Worm (Caenorhabditis elegans) whole organism, L1 larva: ENCODE results near the gene cdc-48.1.

Source experiments
- C16A3.4 ChIP-seq: fragments of 150-350 bp; optimal IDR thresholded peaks from 2 replicates; lab custom pipeline; 2014; ENCODE audit warnings: missing biosample characterization, missing genetic modification characterization
- F16B12.6 ChIP-seq: fragments of 150-350 bp; optimal IDR thresholded peaks from 2 replicates; lab custom pipeline; 2014; ENCODE audit warnings: missing biosample characterization, missing genetic modification characterization
- Y116A8C.19 ChIP-seq: sonication (generic microtip); optimal IDR thresholded peaks from 2 replicates; lab custom pipeline; 2016; ENCODE audit warnings: missing compliant biosample characterization, missing genetic modification characterization, borderline replicate concordance
- alr-1 ChIP-seq: fragments of 200-800 bp; sonication (Bioruptor generic); optimal IDR thresholded peaks from 2 replicates; lab custom pipeline; 2018; ENCODE audit warnings: borderline replicate concordance, mild to moderate bottlenecking, missing genetic modification characterization, missing compliant biosample characterization
- aly-2 ChIP-seq: fragments of 150-350 bp; optimal IDR thresholded peaks from 2 replicates; lab custom pipeline; 2014; ENCODE audit warnings: missing biosample characterization, missing genetic modification characterization
- ama-1 ChIP-seq: fragments of 150-350 bp; optimal IDR thresholded peaks from 2 replicates; lab custom pipeline; 2014
- blmp-1 ChIP-seq: fragments of 150-350 bp; optimal IDR thresholded peaks from 2 replicates; lab custom pipeline; 2014; ENCODE audit warnings: missing biosample characterization, missing genetic modification characterization
- ceh-63 ChIP-seq: fragments of 200-800 bp; sonication (Bioruptor generic); optimal IDR thresholded peaks from 2 replicates; lab custom pipeline; 2018; ENCODE audit warnings: mild to moderate bottlenecking, missing genetic modification characterization, missing compliant biosample characterization
- ceh-8 ChIP-seq: fragments of 200-800 bp; sonication (Bioruptor generic); optimal IDR thresholded peaks from 2 replicates; lab custom pipeline; 2018; ENCODE audit warnings: mild to moderate bottlenecking, missing genetic modification characterization, moderate library complexity, missing compliant biosample characterization
- ceh-90 ChIP-seq: sonication (generic microtip); optimal IDR thresholded peaks from 2 replicates; lab custom pipeline; 2016; ENCODE audit warnings: missing genetic modification characterization, missing compliant biosample characterization
- dsc-1 ChIP-seq: sonication (generic microtip); optimal IDR thresholded peaks from 2 replicates; lab custom pipeline; 2016; ENCODE audit warnings: mild to moderate bottlenecking, missing genetic modification characterization, missing compliant biosample characterization
- efl-1 ChIP-seq, 4 experiments: fragments of 150-350 bp; optimal IDR thresholded peaks in 3 of 4; peaks in 1 of 4; 1 replicate in 1 of 4; 2 replicates in 3 of 4; lab custom pipeline; 2014; ENCODE audit warnings: missing biosample characterization in 2 of 4, missing genetic modification characterization in 2 of 4, missing genetic modification reagents in 2 of 4
- egl-13 ChIP-seq: sonication (generic microtip); optimal IDR thresholded peaks from 2 replicates; lab custom pipeline; 2016; ENCODE audit warnings: missing genotype, missing genetic modification reagents, missing genetic modification characterization, missing compliant biosample characterization
- elt-2 ChIP-seq: sonication (generic microtip); optimal IDR thresholded peaks from 2 replicates; lab custom pipeline; 2016; ENCODE audit warnings: missing genetic modification characterization, mild to moderate bottlenecking, inconsistent platforms, missing compliant biosample characterization, missing genetic modification reagents
- ets-5 ChIP-seq: fragments of 200-800 bp; sonication (Bioruptor generic); IDR thresholded peaks from 2 replicates; pipeline ENCODE4 v1.3.6; 2022; ENCODE audit warnings: missing genetic modification characterization, missing compliant biosample characterization
- fkh-10 ChIP-seq: sonication (generic microtip); optimal IDR thresholded peaks from 2 replicates; lab custom pipeline; 2017; ENCODE audit warnings: missing biosample characterization, missing genetic modification reagents, missing genetic modification characterization
- fkh-8 ChIP-seq: sonication (generic microtip); optimal IDR thresholded peaks from 2 replicates; lab custom pipeline; 2016; ENCODE audit warnings: mild to moderate bottlenecking, missing genetic modification characterization, missing compliant biosample characterization
- grh-1 ChIP-seq: fragments of 200-800 bp; sonication (Bioruptor generic); IDR thresholded peaks from 2 replicates; pipeline ENCODE4 v1.3.6; 2022; ENCODE audit warnings: missing genetic modification reagents, missing genetic modification characterization, missing compliant biosample characterization
- hlh-4 ChIP-seq: sonication (generic microtip); optimal IDR thresholded peaks from 2 replicates; lab custom pipeline; 2016; ENCODE audit warnings: mild to moderate bottlenecking, missing genetic modification characterization, missing compliant biosample characterization
- isw-1 ChIP-seq: fragments of 200-800 bp; sonication (Bioruptor generic); IDR thresholded peaks from 2 replicates; pipeline ENCODE4 v1.3.6; 2022; ENCODE audit warnings: missing genetic modification characterization, missing compliant biosample characterization
- jun-1 ChIP-seq: fragments of 150-350 bp; optimal IDR thresholded peaks from 2 replicates; lab custom pipeline; 2014; ENCODE audit warnings: missing biosample characterization, missing genetic modification reagents, missing genetic modification characterization
- lin-13 ChIP-seq: fragments of 150-350 bp; optimal IDR thresholded peaks from 2 replicates; lab custom pipeline; 2014; ENCODE audit warnings: missing biosample characterization, missing genetic modification reagents, missing genetic modification characterization
- lin-15B ChIP-seq: fragments of 150-350 bp; sonication (generic microtip); optimal IDR thresholded peaks from 3 replicates; lab custom pipeline; 2014; ENCODE audit warnings: missing biosample characterization, missing genetic modification characterization
- lin-39 ChIP-seq: fragments of 150-350 bp; optimal IDR thresholded peaks from 2 replicates; lab custom pipeline; 2014; ENCODE audit warnings: missing biosample characterization, missing genetic modification reagents, missing genetic modification characterization
- lir-3 ChIP-seq: sonication (generic microtip); optimal IDR thresholded peaks from 2 replicates; lab custom pipeline; 2016; ENCODE audit warnings: mild to moderate bottlenecking, missing genetic modification characterization, moderate library complexity, missing compliant biosample characterization; ENCODE audit not compliant: poor library complexity
- mef-2 ChIP-seq: fragments of 150-350 bp; optimal IDR thresholded peaks from 2 replicates; lab custom pipeline; 2014; ENCODE audit warnings: missing biosample characterization, missing genetic modification characterization
- nhr-12 ChIP-seq: sonication (generic microtip); optimal IDR thresholded peaks from 2 replicates; lab custom pipeline; 2017; ENCODE audit warnings: missing biosample characterization, missing genetic modification characterization
- nhr-19 ChIP-seq: fragments of 200-800 bp; sonication (Bioruptor generic); conservative IDR thresholded peaks from 2 replicates; pipeline ENCODE4 v1.3.6; 2022; ENCODE audit warnings: missing genetic modification characterization, missing compliant biosample characterization
- nhr-237 ChIP-seq: fragments of 150-350 bp; optimal IDR thresholded peaks from 2 replicates; lab custom pipeline; 2014; ENCODE audit warnings: missing biosample characterization, missing genetic modification characterization
- nhr-76 ChIP-seq: sonication (generic microtip); optimal IDR thresholded peaks from 2 replicates; lab custom pipeline; 2017; ENCODE audit warnings: missing biosample characterization, missing genetic modification characterization
- nhr-84 ChIP-seq: sonication (generic microtip); optimal IDR thresholded peaks from 2 replicates; lab custom pipeline; 2017; ENCODE audit warnings: missing biosample characterization, missing genetic modification characterization
- nhr-90 ChIP-seq: sonication (generic microtip); optimal IDR thresholded peaks from 2 replicates; lab custom pipeline; 2016; ENCODE audit warnings: mild to moderate bottlenecking, missing genetic modification characterization, missing compliant biosample characterization; ENCODE audit not compliant: poor library complexity
- pax-3 ChIP-seq: fragments of 200-800 bp; sonication (Bioruptor generic); optimal IDR thresholded peaks from 2 replicates; lab custom pipeline; 2018; ENCODE audit warnings: mild to moderate bottlenecking, missing genetic modification characterization, moderate library complexity, missing compliant biosample characterization
- pqm-1 ChIP-seq: sonication (generic microtip); optimal IDR thresholded peaks from 3 replicates; lab custom pipeline; 2017; ENCODE audit warnings: missing biosample characterization, missing genetic modification characterization
- skn-1 ChIP-seq: fragments of 150-350 bp; optimal IDR thresholded peaks from 2 replicates; lab custom pipeline; 2014; ENCODE audit warnings: missing biosample characterization, missing genetic modification characterization
- snpc-4 ChIP-seq: fragments of 150-350 bp; optimal IDR thresholded peaks from 2 replicates; lab custom pipeline; 2014; ENCODE audit warnings: missing biosample characterization, missing genetic modification characterization
- snu-23 ChIP-seq: sonication (generic microtip); optimal IDR thresholded peaks from 2 replicates; lab custom pipeline; 2016; ENCODE audit warnings: missing genetic modification characterization, missing compliant biosample characterization
- sup-37 ChIP-seq: fragments of 200-800 bp; sonication (Bioruptor generic); optimal IDR thresholded peaks from 2 replicates; lab custom pipeline; 2018; ENCODE audit warnings: mild to moderate bottlenecking, missing genetic modification characterization, missing compliant biosample characterization
- swsn-7 ChIP-seq: sonication (generic microtip); optimal IDR thresholded peaks from 2 replicates; lab custom pipeline; 2016; ENCODE audit warnings: missing genetic modification characterization, missing compliant biosample characterization
- tbx-2 ChIP-seq: sonication (generic microtip); optimal IDR thresholded peaks from 2 replicates; lab custom pipeline; 2016; ENCODE audit warnings: missing genetic modification characterization, missing compliant biosample characterization
- unc-130 ChIP-seq: fragments of 150-350 bp; optimal IDR thresholded peaks from 2 replicates; lab custom pipeline; 2017; ENCODE audit warnings: missing biosample characterization, missing genetic modification characterization, inconsistent platforms
- unc-30 ChIP-seq: sonication (generic microtip); optimal IDR thresholded peaks from 2 replicates; lab custom pipeline; 2017; ENCODE audit warnings: missing biosample characterization, missing genetic modification characterization
- unc-62 ChIP-seq: fragments of 150-350 bp; optimal IDR thresholded peaks from 2 replicates; lab custom pipeline; 2014; ENCODE audit warnings: missing biosample characterization, missing genetic modification reagents, missing genetic modification characterization
- unc-86 ChIP-seq: sonication (generic microtip); optimal IDR thresholded peaks from 2 replicates; lab custom pipeline; 2016; ENCODE audit warnings: missing genetic modification characterization, missing compliant biosample characterization
- unc-98 ChIP-seq: fragments of 200-800 bp; sonication (Bioruptor generic); IDR thresholded peaks from 2 replicates; pipeline ENCODE4 v1.3.6; 2022; ENCODE audit warnings: missing genetic modification characterization, missing compliant biosample characterization
- vab-15 ChIP-seq: sonication (generic microtip); optimal IDR thresholded peaks from 2 replicates; lab custom pipeline; 2017; ENCODE audit warnings: missing genotype, mild to moderate bottlenecking, missing genetic modification characterization, missing compliant biosample characterization
- zag-1 ChIP-seq: fragments of 150-350 bp; optimal IDR thresholded peaks from 2 replicates; lab custom pipeline; 2014; ENCODE audit warnings: missing biosample characterization, missing genetic modification characterization
- ztf-4 ChIP-seq: fragments of 150-350 bp; optimal IDR thresholded peaks from 2 replicates; lab custom pipeline; 2014; ENCODE audit warnings: missing biosample characterization, missing genetic modification characterization

cdc-48.1 gene

DNA sequence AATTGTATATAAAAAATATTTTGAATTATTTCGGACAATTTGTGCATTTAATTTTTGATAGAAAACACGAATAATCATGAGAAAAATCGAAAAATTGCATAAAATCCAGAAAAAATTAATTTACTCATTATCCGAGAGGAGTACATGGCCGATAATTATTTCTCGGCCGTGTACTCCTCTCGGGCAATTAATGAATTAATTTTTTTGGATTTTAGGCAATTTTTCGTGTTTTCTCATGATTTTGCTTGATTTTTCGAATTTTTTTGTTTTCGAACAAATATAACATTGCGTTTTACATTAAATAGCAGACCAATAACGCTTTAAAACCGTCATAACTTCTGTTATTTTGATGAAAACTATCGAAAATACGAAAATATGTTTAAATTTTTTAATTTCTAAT, 25.2 kb downstream of the cdc-48.1 start (continued):
- TF ChIP-seq ceh-63: no peak
- no peak for TF ChIP-seq unc-130 (tag; lab: Kevin White, UChicago)
- TF ChIP-seq hlh-4: peak; percentile 70
- TF ChIP-seq C16A3.4: peak; percentile 22
- TF ChIP-seq grh-1: peak; percentile 52; the same call in 1 of the 2 replicates
- TF ChIP-seq unc-86 (tag; lab: Kevin White, UChicago): peak; percentile 58
- peak; percentile 85 for TF ChIP-seq pax-3 (tag; lab: Kevin White, UChicago)
- no peak for TF ChIP-seq jun-1 (tag; lab: Kevin White, UChicago)
- TF ChIP-seq swsn-7 (tag; lab: Kevin White, UChicago): peak; percentile 79
- peak; percentile 94 for TF ChIP-seq dsc-1 (tag; lab: Kevin White, UChicago)
- no peak for TF ChIP-seq ama-1 (lab: Kevin White, UChicago)
- peak; percentile 65 for TF ChIP-seq lin-13 (GFP tag; lab: Kevin White, UChicago)
- TF ChIP-seq aly-2: no peak
- peak; percentile 56 for TF ChIP-seq Y116A8C.19
- TF ChIP-seq nhr-90 (tag; lab: Kevin White, UChicago): peak; percentile 91
- TF ChIP-seq unc-62: no peak
- TF ChIP-seq lir-3 (tag; lab: Kevin White, UChicago): peak; percentile 91
- peak; percentile 88 for TF ChIP-seq tbx-2 (tag; lab: Kevin White, UChicago)
- peak; percentile 89 for TF ChIP-seq ceh-90 (tag; lab: Kevin White, UChicago)
- no peak for TF ChIP-seq fkh-10 (GFP tag; lab: Kevin White, UChicago)
- peak; percentile 51 for TF ChIP-seq fkh-8 (tag; lab: Kevin White, UChicago)
- peak; percentile 63 for TF ChIP-seq skn-1 (tag; lab: Kevin White, UChicago)
- no peak for TF ChIP-seq alr-1 (tag; lab: Kevin White, UChicago)
- peak; percentile 84 for TF ChIP-seq snu-23
- TF ChIP-seq ztf-4 (tag; lab: Kevin White, UChicago): no peak
- no peak for TF ChIP-seq unc-30
- peak; percentile 68 for TF ChIP-seq elt-2
- no peak for TF ChIP-seq lin-15B (tag; lab: Kevin White, UChicago)
- TF ChIP-seq blmp-1 (tag; lab: Kevin White, UChicago): peak; percentile 26
- TF ChIP-seq ceh-8 (GFP tag; lab: Kevin White, UChicago): peak; percentile 81
- TF ChIP-seq nhr-84: no peak
- no peak for TF ChIP-seq zag-1 (tag; lab: Kevin White, UChicago)
- peak; percentile 55 for TF ChIP-seq lin-39
- TF ChIP-seq pqm-1 (tag; lab: Kevin White, UChicago): no peak
- TF ChIP-seq nhr-237 (tag; lab: Kevin White, UChicago): no peak
- TF ChIP-seq unc-98: 0 out of 2 replicates have a peak, but pooled peaks have one; percentile 34
- TF ChIP-seq vab-15: no peak
- TF ChIP-seq isw-1 (GFP tag; lab: Robert Waterston, UW): peak; percentile 25; the same call in 1 of the 2 replicates
- peak; percentile 19 for TF ChIP-seq snpc-4 (tag; lab: Kevin White, UChicago)
- TF ChIP-seq egl-13 (tag; lab: Kevin White, UChicago): peak; percentile 80
- TF ChIP-seq ets-5: no peak
- TF ChIP-seq nhr-76 (tag; lab: Kevin White, UChicago): no peak
- TF ChIP-seq sup-37 (GFP tag; lab: Kevin White, UChicago): peak; percentile 40
- peak; percentile 55 to 75 for TF ChIP-seq efl-1 (optimal IDR thresholded peaks at IDR 0.05; lab: Kevin White, UChicago)
- TF ChIP-seq efl-1 (GFP tag; optimal IDR thresholded peaks at IDR 0.05 in 1 of 2; lab: Kevin White, UChicago): peak; percentile 68 to 97
- TF ChIP-seq F16B12.6 (tag; lab: Kevin White, UChicago): peak; percentile 36
- TF ChIP-seq mef-2: no peak
- TF ChIP-seq nhr-19 (GFP tag; lab: Robert Waterston, UW): peak; percentile 78
- no peak for TF ChIP-seq nhr-12 (tag; lab: Kevin White, UChicago)
- TF ChIP-seq, all 84 proteins: peak for 51
